Worm (Caenorhabditis elegans) whole organism, L4 larva: ENCODE data around the gene W05H7.1.

Experiments used
- ZK337.2 ChIP-seq: fragments of 200-800 bp; sonication (Bioruptor generic); IDR thresholded peaks from 2 replicates; pipeline ENCODE4 v1.3.6; 2022; ENCODE audit warnings: missing genetic modification reagents, missing genetic modification characterization, missing compliant biosample characterization
- ceh-32 ChIP-seq: sonication (generic microtip); optimal IDR thresholded peaks from 2 replicates; lab custom pipeline; 2016; ENCODE audit warnings: mild to moderate bottlenecking, missing genetic modification characterization, missing compliant biosample characterization; ENCODE audit not compliant: poor library complexity
- dmd-8 ChIP-seq: fragments of 200-800 bp; sonication (Bioruptor generic); IDR thresholded peaks from 2 replicates; pipeline ENCODE4 v1.3.6; 2022; ENCODE audit warnings: missing genetic modification characterization, missing compliant biosample characterization
- lin-15B ChIP-seq: fragments of 150-350 bp; sonication (generic microtip); optimal IDR thresholded peaks from 3 replicates; lab custom pipeline; 2014; ENCODE audit warnings: missing biosample characterization, missing genetic modification characterization
- nhr-11 ChIP-seq: fragments of 150-350 bp; optimal IDR thresholded peaks from 2 replicates; lab custom pipeline; 2014; ENCODE audit warnings: missing biosample characterization, missing genetic modification characterization
- snpc-4 ChIP-seq: fragments of 150-350 bp; optimal IDR thresholded peaks from 2 replicates; lab custom pipeline; 2014; ENCODE audit warnings: missing biosample characterization, missing genetic modification characterization
- unc-62 ChIP-seq, 3 experiments: fragments of 150-350 bp in 1 of 3; sonication (generic microtip); optimal IDR thresholded peaks in 2 of 3; peaks in 1 of 3; 1 replicate in 1 of 3; 2 replicates in 2 of 3; lab custom pipeline; 2014 to 2017; ENCODE audit warnings: missing biosample characterization in 3 of 3, missing genetic modification characterization in 3 of 3, missing genetic modification reagents in 3 of 3, missing genotype in 1 of 3

DNA sequence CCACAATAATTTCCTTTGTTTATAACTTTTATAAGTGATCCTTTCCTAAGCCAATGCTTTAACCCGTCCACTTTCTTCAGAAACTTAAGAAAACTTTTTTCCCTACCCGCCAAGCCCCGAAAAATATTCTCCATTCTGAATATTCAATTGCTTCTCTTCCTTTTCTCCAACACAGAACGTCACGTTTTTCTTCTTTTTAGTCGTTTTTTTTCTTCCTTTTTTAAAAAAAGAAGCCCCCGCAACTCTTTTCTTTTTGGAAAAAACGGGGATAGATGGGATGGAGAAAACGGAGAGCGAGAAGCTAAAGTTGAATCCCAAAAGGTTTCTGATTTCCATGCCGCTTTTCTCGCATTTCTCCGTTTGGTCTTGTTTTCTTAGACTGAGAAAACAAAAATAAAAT is 28.0 kb downstream of the W05H7.1 start:
- TF ChIP-seq nhr-11 (tag; lab: Kevin White, UChicago) (no peak), dmd-8 (GFP tag; lab: Robert Waterston, UW) (no peak), lin-15B (no peak), snpc-4 (tag; lab: Kevin White, UChicago) (no peak), ceh-32 (no peak), unc-62 (GFP tag; optimal IDR thresholded peaks at IDR 0.05 in 1 of 2; lab: Kevin White, UChicago) (no peak), unc-62 (tag; optimal IDR thresholded peaks at IDR 0.05; lab: Kevin White, UChicago) (no peak), ZK337.2 (no peak)
